Worm (Caenorhabditis elegans) whole organism, mixed stage, embryonic: ENCODE measurements around the gene nhr-281.

ENCODE experiments used
- M03D4.4 ChIP-seq: sonication (generic microtip); optimal IDR thresholded peaks from 2 replicates; lab custom pipeline; 2017; ENCODE audit warnings: mild to moderate bottlenecking, missing genetic modification characterization, missing compliant biosample characterization
- bed-3 ChIP-seq: fragments of 200-800 bp; sonication (Bioruptor generic); optimal IDR thresholded peaks from 3 replicates; lab custom pipeline; 2018; ENCODE audit warnings: mild to moderate bottlenecking, missing genetic modification characterization, moderate library complexity, missing compliant biosample characterization
- blmp-1 ChIP-seq: fragments of 150-350 bp; optimal IDR thresholded peaks from 2 replicates; lab custom pipeline; 2014; ENCODE audit warnings: missing biosample characterization, missing genetic modification characterization
- ceh-39 ChIP-seq: fragments of 150-350 bp; optimal IDR thresholded peaks from 2 replicates; lab custom pipeline; 2014; ENCODE audit warnings: missing biosample characterization, missing genetic modification characterization
- ceh-43 ChIP-seq: fragments of 200-800 bp; sonication (Bioruptor generic); optimal IDR thresholded peaks from 2 replicates; lab custom pipeline; 2018; ENCODE audit warnings: mild to moderate bottlenecking, missing genetic modification characterization, moderate library complexity, missing compliant biosample characterization
- ceh-83 ChIP-seq: fragments of 200-800 bp; sonication (Bioruptor generic); optimal IDR thresholded peaks from 2 replicates; lab custom pipeline; 2018; ENCODE audit warnings: mild to moderate bottlenecking, missing genetic modification characterization, missing compliant biosample characterization
- ces-1 ChIP-seq: fragments of 150-350 bp; optimal IDR thresholded peaks from 2 replicates; lab custom pipeline; 2014; ENCODE audit warnings: missing biosample characterization, missing genetic modification reagents, missing genetic modification characterization
- cnd-1 ChIP-seq: fragments of 200-800 bp; sonication (Bioruptor generic); optimal IDR thresholded peaks from 2 replicates; lab custom pipeline; 2018; ENCODE audit warnings: mild to moderate bottlenecking, missing genetic modification characterization, missing compliant biosample characterization
- elt-1 ChIP-seq: sonication (generic microtip); optimal IDR thresholded peaks from 2 replicates; lab custom pipeline; 2017; ENCODE audit warnings: missing genetic modification characterization, mild to moderate bottlenecking, missing compliant biosample characterization, antibody characterized with exemption, moderate library complexity, borderline replicate concordance; ENCODE audit not compliant: insufficient read depth
- elt-3 ChIP-seq: fragments of 150-350 bp; optimal IDR thresholded peaks from 2 replicates; lab custom pipeline; 2014; ENCODE audit warnings: missing biosample characterization, missing genetic modification characterization
- ham-2 ChIP-seq: fragments of 200-800 bp; sonication (Bioruptor generic); optimal IDR thresholded peaks from 2 replicates; lab custom pipeline; 2018; ENCODE audit warnings: mild to moderate bottlenecking, missing genetic modification characterization, missing compliant biosample characterization
- hlh-1 ChIP-seq: fragments of 150-350 bp; optimal IDR thresholded peaks from 2 replicates; lab custom pipeline; 2014; ENCODE audit warnings: missing biosample characterization, missing genetic modification reagents, missing genetic modification characterization
- lin-32 ChIP-seq: fragments of 200-800 bp; sonication (Bioruptor generic); optimal IDR thresholded peaks from 2 replicates; lab custom pipeline; 2018; ENCODE audit warnings: mild to moderate bottlenecking, missing genetic modification characterization, missing compliant biosample characterization
- lsy-2 ChIP-seq: fragments of 150-350 bp; optimal IDR thresholded peaks from 2 replicates; lab custom pipeline; 2014; ENCODE audit warnings: missing biosample characterization, missing genetic modification characterization
- mep-1 ChIP-seq: fragments of 150-350 bp; optimal IDR thresholded peaks from 2 replicates; lab custom pipeline; 2017; ENCODE audit warnings: missing biosample characterization, missing genetic modification reagents, missing genetic modification characterization, inconsistent platforms
- nhr-12 ChIP-seq: fragments of 150-350 bp; optimal IDR thresholded peaks from 2 replicates; lab custom pipeline; 2014; ENCODE audit warnings: missing biosample characterization, missing genetic modification characterization
- nhr-2 ChIP-seq: fragments of 150-350 bp; optimal IDR thresholded peaks from 2 replicates; lab custom pipeline; 2014; ENCODE audit warnings: missing biosample characterization, missing genetic modification characterization
- nhr-237 ChIP-seq: fragments of 150-350 bp; optimal IDR thresholded peaks from 2 replicates; lab custom pipeline; 2014; ENCODE audit warnings: missing biosample characterization, missing genetic modification characterization
- nhr-28 ChIP-seq: fragments of 150-350 bp; optimal IDR thresholded peaks from 2 replicates; lab custom pipeline; 2014; ENCODE audit warnings: missing biosample characterization, missing genetic modification characterization
- nhr-76 ChIP-seq: sonication (generic microtip); optimal IDR thresholded peaks from 2 replicates; lab custom pipeline; 2017; ENCODE audit warnings: missing biosample characterization, missing genetic modification characterization
- pha-4 ChIP-seq: fragments of 150-350 bp; optimal IDR thresholded peaks from 2 replicates; lab custom pipeline; 2018; ENCODE audit warnings: missing biosample characterization, missing genetic modification reagents, missing genetic modification characterization
- sem-2 ChIP-seq: fragments of 200-800 bp; sonication (Bioruptor generic); optimal IDR thresholded peaks from 2 replicates; lab custom pipeline; 2018; ENCODE audit warnings: mild to moderate bottlenecking, missing genetic modification characterization, missing compliant biosample characterization
- snpc-4 ChIP-seq: fragments of 150-350 bp; optimal IDR thresholded peaks from 2 replicates; lab custom pipeline; 2014; ENCODE audit warnings: missing biosample characterization, missing genetic modification characterization
- sptf-1 ChIP-seq: sonication (generic microtip); optimal IDR thresholded peaks from 2 replicates; lab custom pipeline; 2017; ENCODE audit warnings: mild to moderate bottlenecking, missing genetic modification characterization, moderate library complexity, missing compliant biosample characterization
- tbx-8 ChIP-seq: fragments of 200-800 bp; sonication (Bioruptor generic); optimal IDR thresholded peaks from 2 replicates; lab custom pipeline; 2018; ENCODE audit warnings: mild to moderate bottlenecking, missing genetic modification characterization, moderate library complexity, missing compliant biosample characterization
- unc-120 ChIP-seq: sonication (generic microtip); optimal IDR thresholded peaks from 2 replicates; lab custom pipeline; 2017; ENCODE audit warnings: missing genetic modification characterization, missing compliant biosample characterization; ENCODE audit not compliant: poor library complexity, severe bottlenecking
- unc-39 ChIP-seq: fragments of 150-350 bp; optimal IDR thresholded peaks from 2 replicates; lab custom pipeline; 2014; ENCODE audit warnings: missing biosample characterization, missing genetic modification characterization
- zip-8 ChIP-seq: fragments of 150-350 bp; optimal IDR thresholded peaks from 2 replicates; lab custom pipeline; 2014; ENCODE audit warnings: missing biosample characterization, missing genetic modification characterization
- ztf-11 ChIP-seq: fragments of 150-350 bp; optimal IDR thresholded peaks from 2 replicates; lab custom pipeline; 2014; ENCODE audit warnings: missing biosample characterization, missing genetic modification characterization

The nhr-281 gene

DNA sequence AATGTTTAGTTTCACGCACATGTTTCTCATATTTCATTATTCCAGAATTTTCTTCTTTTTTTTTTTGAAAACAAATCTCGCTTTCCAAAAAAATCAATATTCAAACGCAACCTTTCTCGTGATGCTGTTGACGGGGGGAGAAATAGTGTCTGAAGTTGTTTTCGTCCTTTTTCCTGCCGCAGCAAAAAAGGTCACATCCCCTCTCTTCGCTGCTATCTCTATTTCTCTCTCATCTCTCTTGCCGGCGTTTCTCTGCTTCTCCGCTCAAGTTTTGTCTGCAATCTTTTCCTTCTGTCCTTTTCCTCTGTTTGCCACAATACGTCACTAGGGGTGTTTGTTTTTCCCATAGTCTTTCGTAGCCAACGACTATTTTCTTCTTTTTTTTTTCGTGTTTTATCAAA is 33.5 kb upstream of the nhr-281 start (continued):
- no peak for TF ChIP-seq lin-32 (GFP tag; lab: Kevin White, UChicago)
- TF ChIP-seq cnd-1 (tag; lab: Kevin White, UChicago) = no peak
- no peak for TF ChIP-seq ceh-83 (GFP tag; lab: Kevin White, UChicago)

- TF ChIP-seq snpc-4 (tag; lab: Kevin White, UChicago) = no peak
- no peak for TF ChIP-seq hlh-1 (tag; lab: Kevin White, UChicago)
- no peak for TF ChIP-seq nhr-2 (tag; lab: Kevin White, UChicago)
- no peak for TF ChIP-seq nhr-76 (tag; lab: Kevin White, UChicago)
- TF ChIP-seq bed-3 (GFP tag; lab: Kevin White, UChicago) = no peak
- TF ChIP-seq, all 35 proteins: peak for 0
Measured at ce11 chrX:14145634-14146033, 32.4 kb upstream of the nhr-281 start.

ce11 chrX:14141896-14142392 is 28.7 kb upstream of the nhr-281 start, which contains the start of gene ceh-89:
ceh-89 (plus strand) TSS chrX:14141946.
- no peak for TF ChIP-seq sptf-1 (tag; lab: Kevin White, UChicago)
- no peak for TF ChIP-seq bed-3 (GFP tag; lab: Kevin White, UChicago)

DNA sequence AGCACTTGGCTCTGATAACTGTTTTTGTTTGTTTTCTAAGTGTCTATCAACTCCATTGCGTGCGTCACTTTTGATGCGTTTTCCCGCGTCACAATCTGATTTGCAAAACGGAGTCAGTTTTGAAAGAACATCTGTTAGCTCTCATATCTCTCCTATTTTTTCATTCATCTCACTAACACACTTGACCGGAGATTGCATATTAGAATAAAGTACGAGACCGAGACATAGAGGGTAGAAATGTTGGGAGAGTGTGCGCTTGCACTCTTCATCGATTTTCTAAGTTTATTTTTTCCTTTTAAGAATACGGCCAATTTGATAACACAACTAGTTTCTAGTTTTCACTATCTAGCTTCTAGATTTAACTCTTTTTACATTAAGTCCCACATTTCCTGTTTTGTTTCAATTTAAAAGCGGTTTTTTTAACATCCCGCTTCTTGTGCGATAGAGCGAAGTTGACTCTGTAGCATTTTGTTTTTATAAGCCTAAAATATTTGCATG is 28.1 kb upstream of the nhr-281 start:
- no peak for TF ChIP-seq sem-2 (GFP tag; lab: Kevin White, UChicago)
- no peak for TF ChIP-seq tbx-8 (GFP tag; lab: Kevin White, UChicago)
- TF ChIP-seq elt-1 = no peak
- peak; percentile 54 for TF ChIP-seq nhr-2 (tag; lab: Kevin White, UChicago)
- no peak for TF ChIP-seq nhr-28
- TF ChIP-seq zip-8 (tag; lab: Kevin White, UChicago) = no peak
- no peak for TF ChIP-seq cnd-1 (tag; lab: Kevin White, UChicago)
- TF ChIP-seq nhr-12 = no peak
- no peak for TF ChIP-seq nhr-76 (tag; lab: Kevin White, UChicago)
- TF ChIP-seq ces-1 (GFP tag; lab: Kevin White, UChicago) = peak; percentile 71

DNA sequence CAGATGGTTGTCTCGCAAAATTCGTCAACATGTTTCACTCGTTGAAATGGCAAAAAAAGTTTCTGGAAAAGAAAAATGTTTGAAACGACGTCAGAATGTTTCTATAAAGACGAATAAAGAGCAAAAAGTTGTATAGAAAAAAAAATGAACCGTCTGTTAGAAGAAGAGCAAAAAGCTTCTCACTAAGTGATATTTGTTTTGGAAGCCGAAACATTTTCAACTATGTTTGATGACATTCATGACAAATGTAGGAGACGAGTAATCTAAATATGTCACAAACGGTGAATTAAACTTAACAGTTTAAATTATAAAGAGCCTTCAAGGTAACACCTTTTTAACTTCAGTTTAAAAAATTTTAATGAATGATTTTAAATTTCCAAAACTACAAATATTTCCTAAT is 26.8 kb upstream of the nhr-281 start, which contains the start of gene nkat-1:
Gene nkat-1, minus strand, starts transcription at position 101 of the 400 bp plus-strand sequence.
- no peak for TF ChIP-seq ceh-39 (tag; lab: Kevin White, UChicago)

DNA sequence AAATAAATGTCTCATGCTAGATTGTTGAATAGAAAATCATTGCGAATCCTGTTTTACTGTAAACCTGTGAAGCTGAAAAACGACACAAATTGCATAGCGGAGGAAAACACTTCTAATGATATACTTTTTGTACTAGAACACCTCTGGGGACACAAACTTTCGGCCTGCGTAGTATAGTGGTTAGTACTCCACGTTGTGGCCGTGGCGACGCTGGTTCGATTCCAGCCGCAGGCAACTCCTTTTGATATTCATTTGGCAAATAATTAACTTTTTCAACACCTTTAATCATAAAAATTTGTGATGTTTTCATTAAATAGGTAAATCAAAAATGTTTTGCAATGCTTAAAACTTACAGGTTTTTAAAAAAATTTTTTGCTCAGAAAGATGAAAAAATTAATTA is 21.6 kb upstream of the nhr-281 start:
- TF ChIP-seq blmp-1 (tag; lab: Kevin White, UChicago) (no peak), nhr-2 (tag; lab: Kevin White, UChicago) (no peak), ces-1 (GFP tag; lab: Kevin White, UChicago) (no peak), lsy-2 (tag; lab: Kevin White, UChicago) (no peak), unc-120 (tag; lab: Kevin White, UChicago) (no peak)

ce11 chrX:14134244-14134643 is 21.0 kb upstream of the nhr-281 start, which contains the start of gene F28H6.8:
F28H6.8 (minus strand) TSS chrX:14134344.
- no peak for TF ChIP-seq elt-3 (tag; lab: Kevin White, UChicago)
- TF ChIP-seq nhr-2 (tag; lab: Kevin White, UChicago) = no peak
- TF ChIP-seq blmp-1 (tag; lab: Kevin White, UChicago) = no peak
- TF ChIP-seq sem-2 (GFP tag; lab: Kevin White, UChicago) = no peak
- no peak for TF ChIP-seq nhr-12
- TF ChIP-seq cnd-1 (tag; lab: Kevin White, UChicago) = no peak
- no peak for TF ChIP-seq ceh-39 (tag; lab: Kevin White, UChicago)
- no peak for TF ChIP-seq nhr-237 (tag; lab: Kevin White, UChicago)
- TF ChIP-seq M03D4.4 (tag; lab: Kevin White, UChicago) = no peak
- no peak for TF ChIP-seq sptf-1 (tag; lab: Kevin White, UChicago)
- no peak for TF ChIP-seq snpc-4 (tag; lab: Kevin White, UChicago)
- no peak for TF ChIP-seq ham-2
- no peak for TF ChIP-seq tbx-8 (GFP tag; lab: Kevin White, UChicago)
- no peak for TF ChIP-seq ceh-43
- TF ChIP-seq mep-1 (tag; lab: Kevin White, UChicago) = no peak
- no peak for TF ChIP-seq ceh-83 (GFP tag; lab: Kevin White, UChicago)
- no peak for TF ChIP-seq unc-39 (tag; lab: Kevin White, UChicago)
- TF ChIP-seq pha-4 (tag; lab: Kevin White, UChicago) = no peak
- TF ChIP-seq ztf-11 (tag; lab: Kevin White, UChicago) = no peak
- no peak for TF ChIP-seq bed-3 (GFP tag; lab: Kevin White, UChicago)
